Fruit fly (Drosophila melanogaster): Measurements from ENCODE around the gene CG11726.

Gene CG11726

DNA sequence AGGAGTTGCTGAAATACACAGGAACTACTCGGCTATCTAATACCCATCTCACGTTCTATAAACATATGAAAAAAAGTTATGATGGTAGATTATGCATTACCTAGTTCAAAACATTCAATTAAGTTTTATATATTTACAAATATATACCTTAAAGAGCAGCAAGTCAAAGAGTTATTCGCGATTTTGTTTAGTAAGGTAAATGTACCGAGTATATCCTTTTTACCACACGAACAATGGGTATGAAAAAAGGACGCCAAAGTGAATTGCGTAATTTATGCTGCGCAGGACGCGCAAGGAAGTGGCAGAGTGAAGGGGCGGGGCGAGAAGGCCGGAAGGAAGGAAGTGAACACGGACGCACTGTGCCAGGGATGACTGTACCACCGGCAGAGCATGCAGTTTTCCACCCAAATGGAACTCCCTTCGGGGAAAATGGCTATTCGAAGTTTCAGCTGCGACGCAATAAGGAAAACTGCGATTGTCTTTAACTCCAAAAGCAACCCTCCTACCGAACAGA is 6.2 kb downstream of the CG11726 start:
- TF ChIP-seq CG14711 (tag; optimal IDR thresholded peaks at IDR 0.05) (no peak), ovo (GFP tag; optimal IDR thresholded peaks at IDR 0.05) (no peak), CG7101 (tag; optimal IDR thresholded peaks at IDR 0.05) (no peak), Crg-1 (GFP tag; optimal IDR thresholded peaks at IDR 0.05) (no peak), Mnt (GFP tag; optimal IDR thresholded peaks at IDR 0.05) (no peak), pad (GFP tag; optimal IDR thresholded peaks at IDR 0.05) (no peak), cic (GFP tag; optimal IDR thresholded peaks at IDR 0.05) (no peak), kay (GFP tag; ENCODE audit: borderline replicate concordance) (no peak), toe (GFP tag; optimal IDR thresholded peaks at IDR 0.05) (no peak), CG11617 (GFP tag; optimal IDR thresholded peaks at IDR 0.05) (no peak), CG7045 (GFP tag; optimal IDR thresholded peaks at IDR 0.05) (no peak)

DNA sequence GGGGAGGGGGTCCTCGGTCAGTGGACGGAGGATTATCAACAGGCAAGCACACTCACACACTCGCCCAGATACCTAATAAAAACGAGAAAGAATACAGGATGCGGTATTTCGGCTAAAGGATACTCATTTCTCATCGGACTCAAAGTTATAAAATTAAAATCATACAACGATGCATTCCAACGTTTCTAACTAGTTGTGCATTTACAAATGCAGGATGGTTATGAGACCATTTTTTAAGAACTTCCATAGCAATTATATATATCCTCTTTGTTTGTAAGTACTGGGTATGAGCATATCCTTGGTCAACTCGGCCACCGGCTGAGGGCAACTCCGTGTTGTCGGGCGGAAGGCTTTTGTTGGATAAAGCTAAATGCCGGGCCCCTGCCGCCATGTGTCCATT is 7.8 kb downstream of the CG11726 start:
- TF ChIP-seq CG7045 (GFP tag; optimal IDR thresholded peaks at IDR 0.05): no peak
- TF ChIP-seq CG12768 (GFP tag; optimal IDR thresholded peaks at IDR 0.05): no peak
- TF ChIP-seq pad (GFP tag; optimal IDR thresholded peaks at IDR 0.05): no peak
- no peak for TF ChIP-seq Clk (GFP tag; optimal IDR thresholded peaks at IDR 0.05)
- TF ChIP-seq Mnt (GFP tag; optimal IDR thresholded peaks at IDR 0.05): no peak

DNA sequence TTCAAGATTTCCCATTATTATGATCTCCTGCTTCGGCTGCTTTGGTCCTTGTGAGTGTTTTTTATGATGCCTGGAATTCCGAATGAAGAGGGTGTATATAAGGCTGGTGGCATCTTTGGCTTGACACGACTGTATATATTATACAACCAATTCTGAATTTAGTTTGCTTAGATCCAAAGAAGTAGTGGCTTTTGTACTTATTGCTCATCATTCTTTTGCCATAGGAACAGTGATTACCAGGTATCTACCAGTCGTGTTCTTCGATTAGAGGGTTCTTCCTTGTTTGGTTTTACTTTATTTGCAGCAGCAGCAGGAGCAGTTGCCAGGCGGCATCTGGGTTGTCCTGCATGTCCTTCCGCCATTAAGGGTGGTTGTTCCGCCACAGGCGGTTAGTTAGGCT is 9.1 kb downstream of the CG11726 start:
- TF ChIP-seq CG33017 (tag; optimal IDR thresholded peaks at IDR 0.05) (no peak), kay (GFP tag; ENCODE audit: borderline replicate concordance) (no peak), CG11617 (GFP tag; optimal IDR thresholded peaks at IDR 0.05) (no peak), pad (GFP tag; optimal IDR thresholded peaks at IDR 0.05) (no peak), CG7101 (tag; optimal IDR thresholded peaks at IDR 0.05) (no peak), Mnt (GFP tag; optimal IDR thresholded peaks at IDR 0.05) (no peak), cic (GFP tag; optimal IDR thresholded peaks at IDR 0.05) (no peak), toe (GFP tag; optimal IDR thresholded peaks at IDR 0.05) (no peak), Crg-1 (GFP tag; optimal IDR thresholded peaks at IDR 0.05) (no peak), CG12768 (GFP tag; optimal IDR thresholded peaks at IDR 0.05) (no peak), Hr96 (GFP tag; optimal IDR thresholded peaks at IDR 0.05) (no peak), CG7045 (GFP tag; optimal IDR thresholded peaks at IDR 0.05) (no peak), CG14711 (tag; optimal IDR thresholded peaks at IDR 0.05) (no peak), cnc (optimal IDR thresholded peaks at IDR 0.05) (no peak), CG5204 (GFP tag; optimal IDR thresholded peaks at IDR 0.05) (no peak), tj (GFP tag; optimal IDR thresholded peaks at IDR 0.05) (no peak), Clk (GFP tag; optimal IDR thresholded peaks at IDR 0.05) (no peak)

DNA sequence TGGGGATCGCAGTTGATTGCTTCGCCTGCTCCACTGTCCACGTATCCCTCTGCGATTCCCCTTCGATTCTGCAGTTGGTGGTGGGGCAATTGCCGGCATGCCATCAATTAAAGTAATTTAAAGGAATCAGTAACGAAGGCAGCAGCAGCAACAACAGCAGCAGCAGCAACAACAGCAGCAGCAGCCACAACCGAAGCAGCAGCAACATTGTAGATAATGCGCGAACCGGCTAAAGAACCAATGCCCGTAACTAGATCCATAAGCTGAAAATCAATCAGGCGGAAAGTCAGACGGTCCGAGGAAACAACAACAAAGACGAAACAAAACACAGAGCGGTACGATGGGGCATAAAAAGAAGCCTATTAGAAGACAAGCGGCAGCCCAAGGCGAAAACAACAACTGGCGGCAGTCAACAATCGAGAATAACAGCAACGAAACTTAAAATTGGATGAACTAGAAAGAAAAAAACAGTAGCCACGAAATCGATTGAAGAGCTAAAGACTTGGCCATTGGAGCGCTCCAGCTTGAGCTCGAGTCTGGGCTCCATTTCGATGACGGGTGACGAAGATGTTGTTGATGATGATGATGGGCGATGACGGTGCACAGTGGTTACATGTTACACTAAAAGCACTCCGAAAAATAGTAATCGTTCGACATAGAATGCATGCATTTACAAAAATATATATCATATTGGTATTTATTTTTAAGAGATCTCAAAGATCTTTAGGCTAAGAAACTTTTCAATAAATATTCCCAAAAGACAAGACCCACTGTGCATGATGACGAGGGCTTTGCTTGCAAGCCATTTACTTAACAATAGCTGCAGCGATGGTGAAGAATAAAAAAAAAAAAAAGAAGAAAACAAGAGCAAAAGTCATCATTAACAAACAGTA is 11.1 kb downstream of the CG11726 start:
- TF ChIP-seq CG11617 (GFP tag; optimal IDR thresholded peaks at IDR 0.05) (no peak), CG7101 (tag; optimal IDR thresholded peaks at IDR 0.05) (peak; percentile 8), bab1 (GFP tag; optimal IDR thresholded peaks at IDR 0.05) (peak; percentile 74), CG1620 (GFP tag; optimal IDR thresholded peaks at IDR 0.05) (peak; percentile 5), cnc (optimal IDR thresholded peaks at IDR 0.05) (no peak)

DNA sequence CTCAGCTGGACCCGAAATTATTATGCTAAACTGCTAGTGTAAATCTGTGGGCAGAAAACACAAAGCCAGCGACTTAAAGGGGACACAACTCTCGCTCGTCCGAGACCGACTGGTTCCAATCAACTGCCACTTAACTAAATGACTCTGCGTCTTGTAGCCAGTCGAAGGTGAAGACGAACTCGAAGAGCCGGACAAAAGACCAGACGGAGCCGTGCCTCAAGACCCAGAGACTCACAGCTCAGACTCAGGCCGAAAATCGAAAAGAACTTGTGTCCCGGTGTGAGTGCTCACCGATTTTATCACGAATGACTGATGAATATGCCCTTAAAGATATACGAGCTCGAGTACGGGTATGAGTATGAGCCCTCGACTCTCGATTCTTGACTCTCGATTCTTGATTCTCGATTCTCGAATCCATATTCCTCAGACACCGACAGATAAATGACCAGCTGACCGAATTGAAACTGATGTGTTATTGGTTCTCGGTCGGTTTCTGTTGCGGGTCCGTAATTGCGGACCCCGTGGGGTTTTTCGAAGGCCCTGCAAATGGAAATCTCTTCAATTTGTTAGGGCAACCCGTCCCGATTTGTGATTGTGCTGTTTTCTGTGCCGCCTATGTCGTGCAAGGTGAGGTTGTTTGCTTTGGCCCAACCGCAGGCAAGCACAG is 12.2 kb downstream of the CG11726 start:
- TF ChIP-seq ovo (GFP tag; optimal IDR thresholded peaks at IDR 0.05) (no peak), CG7045 (GFP tag; optimal IDR thresholded peaks at IDR 0.05) (no peak), CG11617 (GFP tag; optimal IDR thresholded peaks at IDR 0.05) (no peak), CG14711 (tag; optimal IDR thresholded peaks at IDR 0.05) (no peak), kay (GFP tag; ENCODE audit: borderline replicate concordance) (no peak), CG12768 (GFP tag; optimal IDR thresholded peaks at IDR 0.05) (no peak), CG5204 (GFP tag; optimal IDR thresholded peaks at IDR 0.05) (no peak), pad (GFP tag; optimal IDR thresholded peaks at IDR 0.05) (no peak), CG7101 (tag; optimal IDR thresholded peaks at IDR 0.05) (no peak), cnc (optimal IDR thresholded peaks at IDR 0.05) (no peak), toe (GFP tag; optimal IDR thresholded peaks at IDR 0.05) (no peak), CG33017 (tag; optimal IDR thresholded peaks at IDR 0.05) (no peak), bab1 (GFP tag; optimal IDR thresholded peaks at IDR 0.05) (no peak), Clk (GFP tag; optimal IDR thresholded peaks at IDR 0.05) (no peak)

DNA sequence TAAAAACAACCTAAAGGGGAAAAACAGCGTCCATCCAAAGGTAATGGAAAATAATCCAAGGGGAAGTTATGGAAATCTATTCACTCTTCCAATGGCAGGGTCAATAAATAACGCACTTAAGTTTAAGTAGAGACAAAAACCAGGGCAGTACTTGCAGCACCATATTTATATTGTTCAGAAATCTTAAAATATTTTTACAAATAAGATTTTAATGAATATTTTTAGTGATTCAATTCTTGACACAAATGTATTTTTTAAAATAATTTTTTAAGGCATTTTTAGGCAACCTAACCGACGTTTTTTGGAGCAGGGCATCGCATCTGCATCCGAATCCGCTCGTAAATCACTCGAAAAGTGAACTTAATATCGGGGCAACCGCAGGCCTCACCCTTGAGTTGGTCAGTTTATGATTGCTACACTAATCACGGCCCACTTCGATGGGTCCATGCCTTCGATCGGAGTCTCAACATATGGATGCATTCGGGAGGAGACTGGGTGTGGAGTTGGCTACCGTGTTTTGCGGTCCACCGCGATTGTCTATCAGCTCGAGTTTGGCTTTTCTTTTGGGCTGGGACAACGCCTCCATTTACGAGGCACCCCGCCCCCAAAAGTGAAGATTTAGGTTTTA is 12.8 kb downstream of the CG11726 start:
- TF ChIP-seq bab1 (GFP tag; optimal IDR thresholded peaks at IDR 0.05): no peak
- no peak for TF ChIP-seq CG12768 (GFP tag; optimal IDR thresholded peaks at IDR 0.05)
- no peak for TF ChIP-seq CG5204 (GFP tag; optimal IDR thresholded peaks at IDR 0.05)
- TF ChIP-seq CG14711 (tag; optimal IDR thresholded peaks at IDR 0.05): no peak
- no peak for TF ChIP-seq ovo (GFP tag; optimal IDR thresholded peaks at IDR 0.05)
- no peak for TF ChIP-seq cic (GFP tag; optimal IDR thresholded peaks at IDR 0.05)
- TF ChIP-seq cnc (optimal IDR thresholded peaks at IDR 0.05): no peak
- no peak for TF ChIP-seq tj (GFP tag; optimal IDR thresholded peaks at IDR 0.05)
- TF ChIP-seq Mnt (GFP tag; optimal IDR thresholded peaks at IDR 0.05): no peak
- TF ChIP-seq pad (GFP tag; optimal IDR thresholded peaks at IDR 0.05): no peak
- TF ChIP-seq CG11617 (GFP tag; optimal IDR thresholded peaks at IDR 0.05): no peak
- TF ChIP-seq CG1620 (GFP tag; optimal IDR thresholded peaks at IDR 0.05): no peak
- no peak for TF ChIP-seq Crg-1 (GFP tag; optimal IDR thresholded peaks at IDR 0.05)
- TF ChIP-seq CG33017 (tag; optimal IDR thresholded peaks at IDR 0.05): no peak
